Fruit fly (Drosophila melanogaster): ENCODE results near the gene MED11.

MED11 gene

dm6 chr3L:18786427-18787104, 40.9 kb downstream of the MED11 start (continued):
- TF ChIP-seq zen (tag; optimal IDR thresholded peaks at IDR 0.05) = peak; percentile 11
- TF ChIP-seq H15 (GFP tag; IDR thresholded peaks at IDR 0.05) = 0 out of 3 replicates have a peak, but pooled peaks have one; percentile 36
- TF ChIP-seq CG4820 (GFP tag; optimal IDR thresholded peaks at IDR 0.05) = peak; percentile 56
- peak; percentile 61 for TF ChIP-seq CG18262 (tag; optimal IDR thresholded peaks at IDR 0.05)
- TF ChIP-seq dm (GFP tag; optimal IDR thresholded peaks at IDR 0.05) = peak; percentile 4
- no peak for TF ChIP-seq dmrt11E (tag; optimal IDR thresholded peaks at IDR 0.05)
- TF ChIP-seq CG11695 (GFP tag; IDR thresholded peaks at IDR 0.05) = peak; percentile 77; the same call in 2 of the 3 replicates
- TF ChIP-seq Dad (GFP tag; optimal IDR thresholded peaks at IDR 0.05) = peak; percentile 41
- TF ChIP-seq CoRest (tag; optimal IDR thresholded peaks at IDR 0.05) = peak; percentile 89
- no peak for TF ChIP-seq CG30020 (tag; optimal IDR thresholded peaks at IDR 0.05)
- TF ChIP-seq kni (GFP tag; optimal IDR thresholded peaks at IDR 0.05) = no peak
- peak; percentile 62 for TF ChIP-seq CG12769 (tag; optimal IDR thresholded peaks at IDR 0.05)
- TF ChIP-seq CG17361 (GFP tag; IDR thresholded peaks at IDR 0.05) = peak; percentile 78
- peak; percentile 58; the same call in 2 of the 3 replicates for TF ChIP-seq CG2199 (GFP tag; IDR thresholded peaks at IDR 0.05)
- no peak for TF ChIP-seq CG11247 (GFP tag; IDR thresholded peaks at IDR 0.05)
- TF ChIP-seq CG17385 (GFP tag; optimal IDR thresholded peaks at IDR 0.05) = peak; percentile 70
- peak; percentile 68 for TF ChIP-seq nmo (GFP tag; optimal IDR thresholded peaks at IDR 0.05)
- TF ChIP-seq CG4854 (GFP tag; optimal IDR thresholded peaks at IDR 0.05) = peak; percentile 2
- peak; percentile 64 for TF ChIP-seq Dek (tag; optimal IDR thresholded peaks at IDR 0.05)
- TF ChIP-seq Usf (GFP tag; optimal IDR thresholded peaks at IDR 0.05) = no peak
- peak; percentile 53; the same call in 1 of the 2 replicates for TF ChIP-seq sisA (GFP tag; IDR thresholded peaks at IDR 0.05)
- peak; percentile 40; the same call in 1 of the 2 replicates for TF ChIP-seq CG14441 (GFP tag; IDR thresholded peaks at IDR 0.05)
- TF ChIP-seq cwo (GFP tag; optimal IDR thresholded peaks at IDR 0.05) = peak; percentile 43
- TF ChIP-seq Meics (GFP tag; optimal IDR thresholded peaks at IDR 0.05) = peak; percentile 76
- no peak for TF ChIP-seq CG10462 (GFP tag; optimal IDR thresholded peaks at IDR 0.05)
- TF ChIP-seq CG13424 (tag; optimal IDR thresholded peaks at IDR 0.05) = peak; percentile 83
- TF ChIP-seq CG32772 (GFP tag; IDR thresholded peaks at IDR 0.05) = peak; percentile 81
- no peak for TF ChIP-seq CG5953 (GFP tag; IDR thresholded peaks at IDR 0.05)
- TF ChIP-seq Hey (tag; optimal IDR thresholded peaks at IDR 0.05) = no peak
- no peak for TF ChIP-seq CG14667 (GFP tag; IDR thresholded peaks at IDR 0.05)
- peak; percentile 98 for TF ChIP-seq sqz (GFP tag; optimal IDR thresholded peaks at IDR 0.05)
- TF ChIP-seq CG16779 (GFP tag; IDR thresholded peaks at IDR 0.05) = peak; percentile 27; the same call in 1 of the 2 replicates
- peak; percentile 83 for TF ChIP-seq sd (tag; optimal IDR thresholded peaks at IDR 0.05)
- TF ChIP-seq pb (GFP tag; optimal IDR thresholded peaks at IDR 0.05) = no peak
- TF ChIP-seq odd (GFP tag; optimal IDR thresholded peaks at IDR 0.05) = peak; percentile 63
- peak; percentile 21 for TF ChIP-seq CG11723 (GFP tag; optimal IDR thresholded peaks at IDR 0.05)
- peak; percentile 58; the same call in 2 of the 3 replicates for TF ChIP-seq CG14050 (GFP tag; IDR thresholded peaks at IDR 0.05)
- TF ChIP-seq B-H2 (GFP tag; optimal IDR thresholded peaks at IDR 0.05) = peak; percentile 52
- TF ChIP-seq Fer2 (tag; optimal IDR thresholded peaks at IDR 0.05) = no peak
- peak; percentile 63 for TF ChIP-seq fd96Cb (tag; optimal IDR thresholded peaks at IDR 0.05)
- TF ChIP-seq fd64A (GFP tag; optimal IDR thresholded peaks at IDR 0.05) = no peak
- TF ChIP-seq CG7556 (GFP tag; optimal IDR thresholded peaks at IDR 0.05) = peak; percentile 77
- TF ChIP-seq CG8388 (GFP tag; optimal IDR thresholded peaks at IDR 0.05) = peak; percentile 28
- TF ChIP-seq CG13894 (tag; optimal IDR thresholded peaks at IDR 0.05) = peak; percentile 9
- TF ChIP-seq CTCF (GFP tag; optimal IDR thresholded peaks at IDR 0.05) = peak; percentile 29
- no peak for TF ChIP-seq trh (GFP tag; optimal IDR thresholded peaks at IDR 0.05)
- TF ChIP-seq hkb (optimal IDR thresholded peaks at IDR 0.05) = no peak
- TF ChIP-seq hkb (GFP tag; IDR thresholded peaks at IDR 0.05) = peak; percentile 42
- TF ChIP-seq pum (GFP tag; optimal IDR thresholded peaks at IDR 0.05) = peak; percentile 22
- TF ChIP-seq D19A (tag; optimal IDR thresholded peaks at IDR 0.05) = peak; percentile 97
